Fruit fly (Drosophila melanogaster): ENCODE results near the gene CG13361.

Gene CG13361

dm6 chrX:779344-779743 is 25.9 kb upstream of the CG13361 start (continued):
- no peak for TF ChIP-seq CG6163 (GFP tag; IDR thresholded peaks at IDR 0.05)
- peak; percentile 36 for TF ChIP-seq Hr4 (GFP tag; optimal IDR thresholded peaks at IDR 0.05)
- peak; percentile 63 to 69 for TF ChIP-seq ss (GFP tag; optimal IDR thresholded peaks at IDR 0.05)
- TF ChIP-seq Smox (GFP tag; optimal IDR thresholded peaks at IDR 0.05), result peak; percentile 71
- peak; percentile 38 for TF ChIP-seq cyc (GFP tag; optimal IDR thresholded peaks at IDR 0.05)
- peak; percentile 20 for TF ChIP-seq CG16779 (tag; optimal IDR thresholded peaks at IDR 0.05)
- TF ChIP-seq Met (GFP tag; optimal IDR thresholded peaks at IDR 0.05), result peak; percentile 68
- peak in 1 of 2 experiments; percentile 25 for TF ChIP-seq salr (GFP tag; optimal IDR thresholded peaks at IDR 0.05)
- TF ChIP-seq CG11294 (GFP tag; IDR thresholded peaks at IDR 0.05), result no peak
- no peak for TF ChIP-seq CG9139 (GFP tag; optimal IDR thresholded peaks at IDR 0.05)
- peak; percentile 3 for TF ChIP-seq CG6854 (GFP tag; optimal IDR thresholded peaks at IDR 0.05)
- TF ChIP-seq Hr39 (GFP tag; optimal IDR thresholded peaks at IDR 0.05), result peak; percentile 57
- TF ChIP-seq dsx (GFP tag; optimal IDR thresholded peaks at IDR 0.05; ENCODE audit: poor library complexity, severe bottlenecking), result peak; percentile 47
- peak; percentile 72 for TF ChIP-seq CG8119 (GFP tag; IDR thresholded peaks at IDR 0.05)
- peak; percentile 54 for TF ChIP-seq CG3919 (GFP tag; optimal IDR thresholded peaks at IDR 0.05)
- TF ChIP-seq Sox14 (GFP tag; optimal IDR thresholded peaks at IDR 0.05), result peak; percentile 62
- peak; percentile 65 for TF ChIP-seq esn (GFP tag; optimal IDR thresholded peaks at IDR 0.05)
- TF ChIP-seq achi (GFP tag; optimal IDR thresholded peaks at IDR 0.05), result peak; percentile 66
- TF ChIP-seq net (GFP tag; optimal IDR thresholded peaks at IDR 0.05), result peak; percentile 51
- peak; percentile 12 for TF ChIP-seq dac (GFP tag; optimal IDR thresholded peaks at IDR 0.05)
- TF ChIP-seq CG1621 (tag; optimal IDR thresholded peaks at IDR 0.05), result peak; percentile 38
- TF ChIP-seq CG11762 (GFP tag; optimal IDR thresholded peaks at IDR 0.05; ENCODE audit: insufficient read depth), result peak; percentile 36
- peak; percentile 36 for TF ChIP-seq CG4318 (GFP tag; optimal IDR thresholded peaks at IDR 0.05)
- no peak for TF ChIP-seq Hr38 (GFP tag; optimal IDR thresholded peaks at IDR 0.05)
- TF ChIP-seq CG34406 (GFP tag; optimal IDR thresholded peaks at IDR 0.05), result peak; percentile 55
- peak; percentile 47; the same call in 1 of the 2 replicates for TF ChIP-seq CG15336 (GFP tag; IDR thresholded peaks at IDR 0.05)
- TF ChIP-seq Eip78C (GFP tag), result peak; percentile 83

dm6 chrX:775184-775583 is 21.7 kb upstream of the CG13361 start:
- TF ChIP-seq CG9139 (GFP tag; optimal IDR thresholded peaks at IDR 0.05), result peak; percentile 65
- TF ChIP-seq CG3032 (tag; optimal IDR thresholded peaks at IDR 0.05), result peak; percentile 76
- TF ChIP-seq fd59A (GFP tag; optimal IDR thresholded peaks at IDR 0.05), result peak; percentile 65
- peak; percentile 94 for TF ChIP-seq Eip78C (GFP tag)
- peak; percentile 15 for TF ChIP-seq CG6276 (GFP tag; optimal IDR thresholded peaks at IDR 0.05)
- peak; percentile 73 for TF ChIP-seq cyc (GFP tag; optimal IDR thresholded peaks at IDR 0.05)
- peak; percentile 79 for TF ChIP-seq lz (GFP tag; optimal IDR thresholded peaks at IDR 0.05)
- peak; percentile 30; the same call in 1 of the 2 replicates for TF ChIP-seq CG11294 (GFP tag; IDR thresholded peaks at IDR 0.05)
- TF ChIP-seq Ets21C (GFP tag; optimal IDR thresholded peaks at IDR 0.05), result peak; percentile 44
- TF ChIP-seq CG31627 (GFP tag; optimal IDR thresholded peaks at IDR 0.05), result peak; percentile 65
- peak; percentile 66 for TF ChIP-seq acj6 (GFP tag; optimal IDR thresholded peaks at IDR 0.05)
- TF ChIP-seq CG7368 (GFP tag; optimal IDR thresholded peaks at IDR 0.05), result peak; percentile 46
- TF ChIP-seq Blimp-1 (GFP tag; optimal IDR thresholded peaks at IDR 0.05), result peak; percentile 50
- peak; percentile 77 for TF ChIP-seq Smox (GFP tag; optimal IDR thresholded peaks at IDR 0.05)
- TF ChIP-seq Hr39 (GFP tag; optimal IDR thresholded peaks at IDR 0.05), result peak; percentile 62
- peak; percentile 72 for TF ChIP-seq achi (GFP tag; optimal IDR thresholded peaks at IDR 0.05)
- TF ChIP-seq CG16779 (tag; optimal IDR thresholded peaks at IDR 0.05), result peak; percentile 14
- TF ChIP-seq CG8319 (GFP tag; optimal IDR thresholded peaks at IDR 0.05), result no peak
- TF ChIP-seq fkh (GFP tag; optimal IDR thresholded peaks at IDR 0.05), result no peak
- TF ChIP-seq CG32006 (GFP tag; optimal IDR thresholded peaks at IDR 0.05), result peak; percentile 54
- TF ChIP-seq Hr38 (GFP tag; optimal IDR thresholded peaks at IDR 0.05), result no peak
- peak; percentile 73 for TF ChIP-seq pdm3 (GFP tag; optimal IDR thresholded peaks at IDR 0.05)
- TF ChIP-seq eg (GFP tag; IDR thresholded peaks at IDR 0.05), result peak; percentile 56; the same call in 2 of the 3 replicates
- TF ChIP-seq Hr4 (GFP tag; optimal IDR thresholded peaks at IDR 0.05), result no peak
- TF ChIP-seq CG34406 (GFP tag; optimal IDR thresholded peaks at IDR 0.05), result peak; percentile 75
- peak; percentile 81 for TF ChIP-seq dsx (GFP tag; optimal IDR thresholded peaks at IDR 0.05; ENCODE audit: poor library complexity, severe bottlenecking)
- peak; percentile 79 for TF ChIP-seq CG6792 (GFP tag; optimal IDR thresholded peaks at IDR 0.05)
- TF ChIP-seq Lpt (GFP tag; optimal IDR thresholded peaks at IDR 0.05), result peak; percentile 57
- TF ChIP-seq Met (GFP tag; optimal IDR thresholded peaks at IDR 0.05), result peak; percentile 81
- TF ChIP-seq CG15336 (GFP tag; IDR thresholded peaks at IDR 0.05), result peak; percentile 71; the same call in 1 of the 2 replicates
- TF ChIP-seq vri (GFP tag; optimal IDR thresholded peaks at IDR 0.05), result peak; percentile 72
- peak; percentile 57 for TF ChIP-seq CG1621 (tag; optimal IDR thresholded peaks at IDR 0.05)
- TF ChIP-seq svp (GFP tag), result peak; percentile 93
- peak; percentile 25 for TF ChIP-seq Sox15 (GFP tag; optimal IDR thresholded peaks at IDR 0.05)
- no peak for TF ChIP-seq dac (GFP tag; optimal IDR thresholded peaks at IDR 0.05)
- TF ChIP-seq CG3919 (GFP tag; optimal IDR thresholded peaks at IDR 0.05), result peak; percentile 76
- TF ChIP-seq CG6808 (GFP tag; optimal IDR thresholded peaks at IDR 0.05), result peak; percentile 76
